Fruit fly (Drosophila melanogaster) whole organism, embryonic: ENCODE results near the gene obst-F.
A peak's percentile ranks its signal among the peaks of the same experiment; 100 is the strongest.

Experiments
- Abd-B ChIP-seq: fragments of 200-800 bp; sonication (Bioruptor generic); optimal IDR thresholded peaks from 2 replicates; lab custom pipeline; 2018; ENCODE audit warnings: missing biosample characterization, mild to moderate bottlenecking, missing genetic modification characterization, moderate library complexity
- CG10979 ChIP-seq: fragments of 200-800 bp; sonication (Bioruptor generic); optimal IDR thresholded peaks from 2 replicates; lab custom pipeline; 2018; ENCODE audit warnings: missing biosample characterization, mild to moderate bottlenecking, missing genetic modification characterization, moderate library complexity
- CG11456 ChIP-seq: fragments of 200-800 bp; sonication (Bioruptor generic); IDR thresholded peaks from 3 replicates; pipeline ENCODE4 v1.3.6; 2022; ENCODE audit warnings: missing biosample characterization, missing genetic modification characterization
- CG12236 ChIP-seq: fragments of 200-800 bp; sonication (Bioruptor generic); optimal IDR thresholded peaks from 2 replicates; lab custom pipeline; 2016; ENCODE audit warnings: missing biosample characterization, missing genetic modification characterization
- CG14441 ChIP-seq: fragments of 200-800 bp; sonication (Bioruptor generic); IDR thresholded peaks from 2 replicates; pipeline ENCODE4 v1.3.6; 2022; ENCODE audit warnings: missing biosample characterization, missing genetic modification characterization
- CG1603 ChIP-seq: fragments of 200-800 bp; sonication (Bioruptor generic); optimal IDR thresholded peaks from 2 replicates; lab custom pipeline; 2019; ENCODE audit warnings: missing biosample characterization, mild to moderate bottlenecking, missing genetic modification characterization, moderate library complexity
- CG16779 ChIP-seq: fragments of 200-800 bp; sonication (Bioruptor generic); IDR thresholded peaks from 2 replicates; pipeline ENCODE4 v1.3.6; 2022; ENCODE audit warnings: missing biosample characterization, missing genetic modification characterization
- CG18011 ChIP-seq: fragments of 200-800 bp; sonication (Bioruptor generic); optimal IDR thresholded peaks from 2 replicates; lab custom pipeline; 2017; ENCODE audit warnings: missing biosample characterization, missing genetic modification characterization, mild to moderate bottlenecking, moderate library complexity, missing genotype
- CG4854 ChIP-seq: fragments of 200-800 bp; sonication (Bioruptor generic); optimal IDR thresholded peaks from 2 replicates; lab custom pipeline; 2016; ENCODE audit warnings: missing biosample characterization, missing genetic modification characterization, inconsistent platforms
- CG7963 ChIP-seq: fragments of 200-800 bp; sonication (Bioruptor generic); IDR thresholded peaks from 3 replicates; pipeline ENCODE4 v1.3.6; 2022; ENCODE audit warnings: missing biosample characterization, missing genetic modification characterization; ENCODE audit not compliant: partially characterized antibody
- CG7987 ChIP-seq: fragments of 200-800 bp; sonication (Bioruptor generic); optimal IDR thresholded peaks from 2 replicates; lab custom pipeline; 2018; ENCODE audit warnings: missing biosample characterization, mild to moderate bottlenecking, missing genetic modification characterization, moderate library complexity
- CG8359 ChIP-seq: fragments of 200-800 bp; sonication (Bioruptor generic); optimal IDR thresholded peaks from 2 replicates; lab custom pipeline; 2017; ENCODE audit warnings: missing biosample characterization, mild to moderate bottlenecking, missing genetic modification characterization, borderline replicate concordance
- CG9437 ChIP-seq: fragments of 200-800 bp; sonication (Bioruptor generic); optimal IDR thresholded peaks from 2 replicates; lab custom pipeline; 2018; ENCODE audit warnings: missing biosample characterization, mild to moderate bottlenecking, missing genetic modification characterization
- D ChIP-seq, 2 experiments: fragments of 200-800 bp in 1 of 2; fragments of >200 bp in 1 of 2; sonication (Bioruptor generic) in 1 of 2; optimal IDR thresholded peaks; 2 replicates in 1 of 2; 3 replicates in 1 of 2; lab custom pipeline; 2017; ENCODE audit warnings: mild to moderate bottlenecking in 1 of 2, missing biosample characterization in 1 of 2, missing genetic modification characterization in 1 of 2, missing genetic modification reagents in 1 of 2
- Dad ChIP-seq: fragments of 200-800 bp; sonication (Bioruptor generic); optimal IDR thresholded peaks from 3 replicates; lab custom pipeline; 2016; ENCODE audit warnings: missing biosample characterization, missing genetic modification characterization
- Dbx ChIP-seq: fragments of 200-800 bp; sonication (Bioruptor generic); IDR thresholded peaks from 3 replicates; pipeline ENCODE4 v1.3.6; 2022; ENCODE audit warnings: missing biosample characterization, missing genetic modification characterization
- Dp ChIP-seq: fragments of 200-800 bp; sonication (Bioruptor generic); optimal IDR thresholded peaks from 2 replicates; lab custom pipeline; 2018; ENCODE audit warnings: missing biosample characterization, mild to moderate bottlenecking, missing genetic modification characterization, moderate library complexity
- Dref ChIP-seq: fragments of 200-800 bp; sonication (Bioruptor generic); IDR thresholded peaks from 2 replicates; pipeline ENCODE4 v1.3.6; 2022; ENCODE audit warnings: missing biosample characterization, missing genetic modification characterization
- HLH54F ChIP-seq: fragments of 200-800 bp; sonication (Bioruptor generic); optimal IDR thresholded peaks from 3 replicates; lab custom pipeline; 2016; ENCODE audit warnings: missing biosample characterization, missing genetic modification characterization
- Hr39 ChIP-seq: fragments of >200 bp; optimal IDR thresholded peaks from 2 replicates; lab custom pipeline; 2017
- Hr51 ChIP-seq, 2 experiments: fragments of 200-800 bp; sonication (Bioruptor generic); optimal IDR thresholded peaks; 2 replicates in 1 of 2; 3 replicates in 1 of 2; lab custom pipeline; 2016 to 2018; ENCODE audit warnings: missing biosample characterization in 2 of 2, missing genetic modification characterization in 2 of 2, mild to moderate bottlenecking in 1 of 2, moderate library complexity in 1 of 2
- Kr ChIP-seq: fragments of 200-800 bp; sonication (Bioruptor generic); optimal IDR thresholded peaks from 2 replicates; lab custom pipeline; 2017; ENCODE audit warnings: missing biosample characterization, mild to moderate bottlenecking, missing genetic modification characterization
- Lim3 ChIP-seq: fragments of 200-800 bp; sonication (Bioruptor generic); IDR thresholded peaks from 2 replicates; pipeline ENCODE4 v1.3.6; 2022; ENCODE audit warnings: missing biosample characterization, missing genetic modification characterization
- NFAT ChIP-seq: fragments of 200-800 bp; sonication (Bioruptor generic); IDR thresholded peaks from 2 replicates; pipeline ENCODE4 v1.3.6; 2022; ENCODE audit warnings: missing biosample characterization, missing genetic modification characterization
- Neu2 ChIP-seq: fragments of 200-800 bp; sonication (Bioruptor generic); optimal IDR thresholded peaks from 3 replicates; lab custom pipeline; 2016; ENCODE audit warnings: missing biosample characterization, missing genetic modification characterization, borderline replicate concordance
- Sry-β ChIP-seq: fragments of 200-800 bp; sonication (Bioruptor generic); optimal IDR thresholded peaks from 2 replicates; lab custom pipeline; 2018; ENCODE audit warnings: missing biosample characterization, mild to moderate bottlenecking, missing genetic modification characterization, moderate library complexity
- Sry-δ ChIP-seq: fragments of 200-800 bp; sonication (Bioruptor generic); optimal IDR thresholded peaks from 2 replicates; lab custom pipeline; 2016; ENCODE audit warnings: missing biosample characterization, missing genetic modification characterization
- bcd ChIP-seq: fragments of 200-800 bp; sonication (Bioruptor generic); optimal IDR thresholded peaks from 2 replicates; lab custom pipeline; 2017; ENCODE audit warnings: missing biosample characterization, mild to moderate bottlenecking, missing genetic modification characterization
- bigmax ChIP-seq: fragments of 200-800 bp; sonication (Bioruptor generic); optimal IDR thresholded peaks from 2 replicates; lab custom pipeline; 2018; ENCODE audit warnings: missing biosample characterization, mild to moderate bottlenecking, missing genetic modification characterization
- crol ChIP-seq: fragments of 200-800 bp; sonication (Bioruptor generic); IDR thresholded peaks from 2 replicates; pipeline ENCODE4 v1.3.6; 2022; ENCODE audit warnings: missing biosample characterization, missing genetic modification characterization
- dan ChIP-seq: fragments of 200-800 bp; sonication (Bioruptor generic); IDR thresholded peaks from 2 replicates; pipeline ENCODE4 v1.3.6; 2022; ENCODE audit warnings: missing biosample characterization, missing genetic modification characterization
- esg ChIP-seq: fragments of 200-800 bp; sonication (Bioruptor generic); conservative IDR thresholded peaks from 2 replicates; pipeline ENCODE4 v1.3.6; 2022; ENCODE audit warnings: missing biosample characterization, missing genetic modification characterization
- ewg ChIP-seq: fragments of 200-800 bp; sonication (Bioruptor generic); optimal IDR thresholded peaks from 3 replicates; lab custom pipeline; 2017; ENCODE audit warnings: mild to moderate bottlenecking, missing biosample characterization, missing genetic modification reagents, missing genetic modification characterization
- gcm2 ChIP-seq: fragments of 200-800 bp; sonication (Bioruptor generic); optimal IDR thresholded peaks from 2 replicates; lab custom pipeline; 2016; ENCODE audit warnings: missing biosample characterization, missing genetic modification characterization
- grn ChIP-seq: fragments of 200-800 bp; sonication (Bioruptor generic); optimal IDR thresholded peaks from 3 replicates; lab custom pipeline; 2017; ENCODE audit warnings: missing biosample characterization, missing genetic modification characterization
- gro ChIP-seq: fragments of 200-800 bp; sonication (Bioruptor generic); optimal IDR thresholded peaks from 2 replicates; lab custom pipeline; 2016; ENCODE audit warnings: missing biosample characterization, missing genetic modification characterization
- ham ChIP-seq: fragments of 200-800 bp; sonication (Bioruptor generic); IDR thresholded peaks from 2 replicates; pipeline ENCODE4 v1.3.6; 2022; ENCODE audit warnings: missing biosample characterization, missing genetic modification characterization
- kay ChIP-seq: fragments of 200-800 bp; sonication (Bioruptor generic); optimal IDR thresholded peaks from 2 replicates; lab custom pipeline; 2016; ENCODE audit warnings: missing biosample characterization, missing genetic modification characterization
- lov ChIP-seq, 2 experiments: fragments of 200-800 bp in 1 of 2; fragments of >200 bp in 1 of 2; sonication (Bioruptor generic) in 1 of 2; IDR thresholded peaks in 1 of 2; optimal IDR thresholded peaks in 1 of 2; 2 replicates in 1 of 2; 3 replicates in 1 of 2; pipeline versions ENCODE4 v1.3.6 to Lab custom; 2017 to 2022; ENCODE audit warnings: missing biosample characterization in 1 of 2, missing genetic modification characterization in 1 of 2
- pan ChIP-seq, 4 experiments: fragments of >200 bp in 3 of 4; fragments of 200-800 bp in 1 of 4; sonication (Bioruptor generic) in 1 of 4; optimal IDR thresholded peaks in 3 of 4; IDR thresholded peaks in 1 of 4; 2 replicates each; pipeline versions ENCODE4 v1.3.6 to Lab custom; 2017 to 2022; ENCODE audit warnings: missing biosample characterization in 2 of 4, missing genetic modification characterization in 2 of 4, mixed read lengths in 1 of 4
- pb ChIP-seq: fragments of 200-800 bp; sonication (Bioruptor generic); optimal IDR thresholded peaks from 3 replicates; lab custom pipeline; 2016; ENCODE audit warnings: missing biosample characterization, missing genetic modification characterization
- phol ChIP-seq: fragments of 200-800 bp; sonication (Bioruptor generic); optimal IDR thresholded peaks from 3 replicates; lab custom pipeline; 2018; ENCODE audit warnings: missing biosample characterization, mild to moderate bottlenecking, missing genetic modification characterization, moderate library complexity
- rib ChIP-seq: fragments of 200-800 bp; sonication (Bioruptor generic); IDR thresholded peaks from 2 replicates; pipeline ENCODE4 v1.3.6; 2022; ENCODE audit warnings: missing biosample characterization, missing genetic modification characterization
- stc ChIP-seq: fragments of 200-800 bp; sonication (Bioruptor generic); IDR thresholded peaks from 2 replicates; pipeline ENCODE4 v1.3.6; 2022; ENCODE audit warnings: missing biosample characterization, missing genetic modification characterization
- tin ChIP-seq: fragments of 200-800 bp; sonication (Bioruptor generic); optimal IDR thresholded peaks from 3 replicates; lab custom pipeline; 2016; ENCODE audit warnings: missing biosample characterization, missing genetic modification characterization
- trem ChIP-seq: fragments of 200-800 bp; optimal IDR thresholded peaks from 3 replicates; lab custom pipeline; 2019; ENCODE audit warnings: missing biosample characterization, mild to moderate bottlenecking, missing genetic modification characterization, moderate library complexity
- zen2 ChIP-seq: fragments of 200-800 bp; sonication (Bioruptor generic); IDR thresholded peaks from 3 replicates; pipeline ENCODE4 v1.3.6; 2022; ENCODE audit warnings: missing biosample characterization, missing genetic modification characterization; ENCODE audit not compliant: partially characterized antibody
- zfh2 ChIP-seq: fragments of 200-800 bp; sonication (Bioruptor generic); optimal IDR thresholded peaks from 2 replicates; lab custom pipeline; 2016; ENCODE audit warnings: missing biosample characterization, missing genetic modification characterization

Gene obst-F

DNA sequence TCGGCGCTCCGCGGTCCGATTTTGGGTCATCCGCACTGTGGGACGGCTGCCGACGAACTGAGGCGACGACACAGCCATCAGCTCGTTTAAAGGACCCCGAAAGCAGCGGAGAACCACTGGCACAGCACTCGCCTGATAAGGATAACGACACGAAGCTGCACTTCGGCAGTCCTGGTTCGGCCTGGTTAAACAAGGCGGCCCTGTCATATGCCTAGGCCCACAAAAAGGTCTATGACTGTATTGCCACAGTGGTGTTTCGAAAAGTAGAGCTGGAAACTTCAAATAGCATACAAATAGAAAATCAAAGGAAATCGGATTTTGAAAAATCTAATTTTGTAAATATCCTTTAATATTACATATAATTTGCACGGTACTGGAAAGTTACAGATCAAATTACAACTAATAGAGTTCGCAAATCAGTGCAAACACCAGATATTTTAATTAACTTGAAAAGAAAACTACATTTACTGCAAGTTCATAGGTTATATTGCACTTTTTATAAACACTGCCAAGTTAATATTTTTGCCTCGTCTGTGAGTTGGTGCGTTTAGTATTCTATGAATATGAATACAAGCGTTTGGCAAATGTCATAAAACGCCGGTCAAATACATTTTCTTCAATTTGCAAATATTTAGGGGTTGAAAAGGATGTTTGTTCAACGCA, 16.1 kb downstream of the obst-F start (continued):
- TF ChIP-seq Dad (peak; percentile 4), stc (GFP tag; lab: Robert Waterston, UW) (no peak), crol (GFP tag; lab: Robert Waterston, UW) (no peak), tin (no peak), CG8359 (GFP tag; lab: Kevin White, UChicago) (peak; percentile 26), grn (no peak), gcm2 (GFP tag; lab: Kevin White, UChicago) (peak; percentile 29), CG12236 (GFP tag; lab: Kevin White, UChicago) (no peak), pan (optimal IDR thresholded peaks at IDR 0.05; lab: Kevin White, UChicago) (no peak), pan (GFP tag; optimal IDR thresholded peaks at IDR 0.05 in 1 of 2, IDR thresholded peaks at IDR 0.05 in 1 of 2) (no peak), Hr39 (lab: Kevin White, UChicago) (no peak), kay (GFP tag; lab: Kevin White, UChicago) (no peak), Dbx (GFP tag; lab: Robert Waterston, UW) (peak; percentile 60; the same call in 1 of the 3 replicates), bigmax (GFP tag; lab: Kevin White, UChicago) (no peak), D (optimal IDR thresholded peaks at IDR 0.05; lab: Kevin White, UChicago) (no peak), D (GFP tag; optimal IDR thresholded peaks at IDR 0.05; lab: Kevin White, UChicago) (no peak), HLH54F (GFP tag; lab: Kevin White, UChicago) (peak; percentile 71), ham (GFP tag; lab: Robert Waterston, UW) (0 out of 2 replicates have a peak, but pooled peaks have one; percentile 28), Sry-β (GFP tag; lab: Kevin White, UChicago) (no peak), CG4854 (GFP tag; lab: Kevin White, UChicago) (no peak), CG1603 (tag; lab: Kevin White, UChicago) (no peak), Hr51 (GFP tag; optimal IDR thresholded peaks at IDR 0.05; lab: Kevin White, UChicago) (peak; percentile 64 to 80), CG7963 (no peak), zfh2 (GFP tag; lab: Kevin White, UChicago) (peak; percentile 49), dan (GFP tag; lab: Robert Waterston, UW) (no peak), lov (optimal IDR thresholded peaks at IDR 0.05; lab: Kevin White, UChicago) (no peak), lov (GFP tag; IDR thresholded peaks at IDR 0.05; lab: Robert Waterston, UW) (no peak), phol (peak; percentile 15), Sry-δ (GFP tag; lab: Kevin White, UChicago) (no peak), zen2 (GFP tag; lab: Robert Waterston, UW) (no peak), rib (GFP tag; lab: Robert Waterston, UW) (no peak), ewg (GFP tag; lab: Kevin White, UChicago) (peak; percentile 32), NFAT (no peak), CG10979 (tag; lab: Kevin White, UChicago) (no peak), Neu2 (GFP tag; lab: Kevin White, UChicago) (no peak), gro (no peak), pb (GFP tag; lab: Kevin White, UChicago) (no peak), Lim3 (GFP tag; lab: Robert Waterston, UW) (no peak), bcd (peak; percentile 64), CG11456 (GFP tag; lab: Robert Waterston, UW) (0 out of 3 replicates have a peak, but pooled peaks have one; percentile 36), esg (GFP tag; lab: Robert Waterston, UW) (peak; percentile 29; the same call in 1 of the 2 replicates), CG14441 (GFP tag; lab: Robert Waterston, UW) (no peak; the same call in 1 of the 2 replicates), CG9437 (GFP tag; lab: Kevin White, UChicago) (peak; percentile 59), Kr (no peak), CG16779 (GFP tag; lab: Robert Waterston, UW) (0 out of 2 replicates have a peak, but pooled peaks have one; percentile 40), Dp (no peak), CG18011 (GFP tag; lab: Kevin White, UChicago) (no peak), trem (tag; lab: Kevin White, UChicago) (no peak), CG7987 (GFP tag; lab: Kevin White, UChicago) (no peak), Dref (no peak), Abd-B (GFP tag; lab: Kevin White, UChicago) (no peak)
